Worm (Caenorhabditis elegans): ENCODE measurements around the gene meg-4.
A peak's percentile ranks its signal among the peaks of the same experiment; 100 is the strongest.

DNA sequence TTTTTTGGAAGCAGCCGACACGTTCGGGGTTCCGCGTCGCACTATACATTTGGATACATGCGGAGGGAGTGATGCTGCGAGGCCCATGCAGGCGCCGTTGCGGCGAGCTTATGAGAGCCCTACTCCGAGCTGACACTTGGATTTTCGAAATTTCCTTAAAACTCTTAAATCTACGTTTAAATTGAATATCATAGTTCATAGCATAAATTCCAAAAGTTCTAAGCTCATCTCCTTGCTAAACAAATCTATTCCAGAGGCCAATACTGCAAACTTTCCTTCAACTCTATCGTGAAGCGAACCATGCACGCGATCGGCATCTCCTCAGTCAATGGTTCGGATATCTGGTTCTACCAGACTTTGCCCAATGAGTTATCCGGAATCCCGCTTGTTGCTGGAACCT lies 46.8 kb downstream of the meg-4 start, which contains the start of gene dgn-3:
- no peak for TF ChIP-seq hmg-1.2 (GFP tag; IDR thresholded peaks at IDR 0.05)
- no peak for TF ChIP-seq B0035.1 (tag; optimal IDR thresholded peaks at IDR 0.05)
- no peak for TF ChIP-seq madf-3 (GFP tag; IDR thresholded peaks at IDR 0.05)
- TF ChIP-seq unc-130 (GFP tag; optimal IDR thresholded peaks at IDR 0.05), result no peak
- no peak for TF ChIP-seq B0261.1 (tag; optimal IDR thresholded peaks at IDR 0.05)
- TF ChIP-seq snpc-3.4 (tag; optimal IDR thresholded peaks at IDR 0.05), result no peak
- no peak for TF ChIP-seq tbp1 (GFP tag; optimal IDR thresholded peaks at IDR 0.05)
- no peak for TF ChIP-seq madf-6 (GFP tag; IDR thresholded peaks at IDR 0.05)
- TF ChIP-seq unc-62 (GFP tag; optimal IDR thresholded peaks at IDR 0.05), result no peak
- no peak for TF ChIP-seq F57A8.1 (GFP tag; optimal IDR thresholded peaks at IDR 0.05)
- peak; percentile 50; the same call in 1 of the 2 replicates for TF ChIP-seq zfh-2 (GFP tag; conservative IDR thresholded peaks at IDR 0.05)
- no peak for TF ChIP-seq Y53F4B.3 (GFP tag; IDR thresholded peaks at IDR 0.05)
- TF ChIP-seq F37B4.10 (GFP tag; IDR thresholded peaks at IDR 0.05), result no peak
